Worm (Caenorhabditis elegans): ENCODE results near the gene F26G1.2.

ce11 chrII:4802917-4803316, 40.0 kb downstream of the F26G1.2 start:
- TF ChIP-seq zag-1 (tag; optimal IDR thresholded peaks at IDR 0.05) (no peak), elt-3 (tag; optimal IDR thresholded peaks at IDR 0.05) (no peak), fos-1 (tag; optimal IDR thresholded peaks at IDR 0.05) (no peak), snpc-4 (tag; optimal IDR thresholded peaks at IDR 0.05) (no peak), ztf-4 (tag; optimal IDR thresholded peaks at IDR 0.05) (no peak), fkh-10 (GFP tag; optimal IDR thresholded peaks at IDR 0.05) (no peak)
